Worm (Caenorhabditis elegans) whole organism, young adult: ENCODE results near the gene garr-1.

Experiments used
- B0336.3 ChIP-seq: fragments of 200-800 bp; sonication (Bioruptor generic); IDR thresholded peaks from 2 replicates; pipeline ENCODE4 v1.3.6; 2022; ENCODE audit warnings: missing genetic modification characterization, missing compliant biosample characterization
- C17E4.6 ChIP-seq: fragments of 200-800 bp; sonication (Bioruptor generic); IDR thresholded peaks from 2 replicates; pipeline ENCODE4 v1.3.6; 2022; ENCODE audit warnings: missing genetic modification reagents, missing genetic modification characterization, missing compliant biosample characterization
- F22D6.2 ChIP-seq: sonication (generic microtip); optimal IDR thresholded peaks from 2 replicates; lab custom pipeline; 2016; ENCODE audit warnings: mild to moderate bottlenecking, missing genetic modification characterization, missing compliant biosample characterization
- F55B11.4 ChIP-seq: sonication (generic microtip); optimal IDR thresholded peaks from 2 replicates; lab custom pipeline; 2016; ENCODE audit warnings: missing compliant biosample characterization, missing genetic modification characterization, borderline replicate concordance; ENCODE audit not compliant: insufficient read depth
- F57C9.4 ChIP-seq: sonication (generic microtip); optimal IDR thresholded peaks from 2 replicates; lab custom pipeline; 2017; ENCODE audit warnings: mild to moderate bottlenecking, missing genetic modification characterization, missing compliant biosample characterization
- T07F8.4 ChIP-seq: sonication (generic microtip); optimal IDR thresholded peaks from 2 replicates; lab custom pipeline; 2016; ENCODE audit warnings: mild to moderate bottlenecking, missing genetic modification characterization, moderate library complexity, missing compliant biosample characterization
- T26A5.8 ChIP-seq: sonication (generic microtip); optimal IDR thresholded peaks from 2 replicates; lab custom pipeline; 2016; ENCODE audit warnings: missing genetic modification characterization, missing compliant biosample characterization
- ama-1 ChIP-seq, 3 experiments: fragments of 150-350 bp in 1 of 3; sonication (generic microtip) in 2 of 3; optimal IDR thresholded peaks; 2 replicates each; lab custom pipeline; 2014 to 2018; ENCODE audit warnings: missing biosample characterization in 2 of 3, missing genetic modification characterization in 2 of 3, missing genetic modification reagents in 2 of 3
- aptf-2 ChIP-seq: fragments of 200-800 bp; sonication (Bioruptor generic); conservative IDR thresholded peaks from 2 replicates; pipeline ENCODE4 v1.3.6; 2022; ENCODE audit warnings: missing genetic modification reagents, missing genetic modification characterization, missing compliant biosample characterization
- aptf-3 ChIP-seq: fragments of 200-800 bp; sonication (Bioruptor generic); IDR thresholded peaks from 2 replicates; pipeline ENCODE4 v1.3.6; 2022; ENCODE audit warnings: missing genetic modification characterization, missing compliant biosample characterization
- ceh-40 ChIP-seq: fragments of 200-800 bp; sonication (Bioruptor generic); IDR thresholded peaks from 2 replicates; pipeline ENCODE4 v1.3.6; 2022; ENCODE audit warnings: missing genetic modification characterization, missing compliant biosample characterization
- ceh-91 ChIP-seq: fragments of 200-800 bp; sonication (Bioruptor generic); IDR thresholded peaks from 2 replicates; pipeline ENCODE4 v1.3.6; 2022; ENCODE audit warnings: missing genetic modification reagents, missing genetic modification characterization, missing compliant biosample characterization
- chd-7 ChIP-seq: sonication (generic microtip); optimal IDR thresholded peaks from 2 replicates; lab custom pipeline; 2016; ENCODE audit warnings: mild to moderate bottlenecking, missing genetic modification characterization, moderate library complexity, missing compliant biosample characterization
- efl-1 ChIP-seq: fragments of 150-350 bp; optimal IDR thresholded peaks from 2 replicates; lab custom pipeline; 2014; ENCODE audit warnings: missing biosample characterization, missing genetic modification reagents, missing genetic modification characterization
- egl-44 ChIP-seq: fragments of 200-800 bp; sonication (Bioruptor generic); IDR thresholded peaks from 2 replicates; pipeline ENCODE4 v1.3.6; 2022; ENCODE audit warnings: missing genetic modification reagents, missing genetic modification characterization, missing compliant biosample characterization
- him-1 ChIP-seq: sonication (generic microtip); optimal IDR thresholded peaks from 2 replicates; lab custom pipeline; 2016; ENCODE audit warnings: missing genotype, missing genetic modification reagents, missing genetic modification characterization, missing compliant biosample characterization
- hlh-12 ChIP-seq: sonication (generic microtip); optimal IDR thresholded peaks from 2 replicates; lab custom pipeline; 2016; ENCODE audit warnings: missing genetic modification characterization, missing compliant biosample characterization
- hmg-20 ChIP-seq: fragments of 200-800 bp; sonication (Bioruptor generic); IDR thresholded peaks from 2 replicates; pipeline ENCODE4 v1.3.6; 2022; ENCODE audit warnings: missing genetic modification reagents, missing genetic modification characterization, missing compliant biosample characterization
- hrde-1 ChIP-seq: sonication (generic microtip); optimal IDR thresholded peaks from 2 replicates; lab custom pipeline; 2016; ENCODE audit warnings: missing genetic modification characterization, mild to moderate bottlenecking, missing compliant biosample characterization, moderate library complexity, missing genotype, missing genetic modification reagents, borderline replicate concordance
- let-607 ChIP-seq, 2 experiments: fragments of 200-800 bp in 1 of 2; sonication (Bioruptor generic) in 1 of 2; sonication (generic microtip) in 1 of 2; optimal IDR thresholded peaks; 2 replicates each; lab custom pipeline; 2016 to 2018; ENCODE audit warnings: mild to moderate bottlenecking in 2 of 2, missing compliant biosample characterization in 2 of 2, missing genetic modification characterization in 2 of 2, moderate library complexity in 2 of 2, missing genotype in 1 of 2
- lin-26 ChIP-seq: fragments of 200-800 bp; sonication (Bioruptor generic); IDR thresholded peaks from 2 replicates; pipeline ENCODE4 v1.3.6; 2022; ENCODE audit warnings: missing genetic modification reagents, missing genetic modification characterization, missing compliant biosample characterization
- lin-40 ChIP-seq: sonication (generic microtip); optimal IDR thresholded peaks from 2 replicates; lab custom pipeline; 2016; ENCODE audit warnings: missing genetic modification characterization, mild to moderate bottlenecking, missing compliant biosample characterization, missing genotype, missing genetic modification reagents
- lir-1 ChIP-seq: fragments of 200-800 bp; sonication (Bioruptor generic); conservative IDR thresholded peaks from 2 replicates; pipeline ENCODE4 v1.3.6; 2022; ENCODE audit warnings: missing genetic modification reagents, missing genetic modification characterization, missing compliant biosample characterization
- madf-10 ChIP-seq: sonication (generic microtip); optimal IDR thresholded peaks from 2 replicates; lab custom pipeline; 2016; ENCODE audit warnings: mild to moderate bottlenecking, missing genetic modification characterization, missing compliant biosample characterization
- madf-6 ChIP-seq: fragments of 200-800 bp; sonication (Bioruptor generic); IDR thresholded peaks from 2 replicates; pipeline ENCODE4 v1.3.6; 2022; ENCODE audit warnings: missing genetic modification reagents, missing genetic modification characterization, missing compliant biosample characterization
- nhr-80 ChIP-seq: sonication (generic microtip); optimal IDR thresholded peaks from 2 replicates; lab custom pipeline; 2016; ENCODE audit warnings: missing genetic modification characterization, missing compliant biosample characterization
- pbrm-1 ChIP-seq: fragments of 200-800 bp; sonication (Bioruptor generic); IDR thresholded peaks from 2 replicates; pipeline ENCODE4 v1.3.6; 2022; ENCODE audit warnings: missing genetic modification reagents, missing genetic modification characterization, missing compliant biosample characterization
- rpc-1 ChIP-seq, 2 experiments: fragments of 150-350 bp in 1 of 2; sonication (generic microtip) in 1 of 2; optimal IDR thresholded peaks; 2 replicates each; lab custom pipeline; 2014 to 2018; ENCODE audit warnings: missing biosample characterization in 1 of 2, missing genetic modification characterization in 1 of 2, missing genetic modification reagents in 1 of 2, missing genotype in 1 of 2
- sdz-38 ChIP-seq: sonication (generic microtip); optimal IDR thresholded peaks from 2 replicates; lab custom pipeline; 2016; ENCODE audit warnings: missing genotype, missing genetic modification characterization, missing compliant biosample characterization
- snpc-1.1 ChIP-seq: sonication (generic microtip); optimal IDR thresholded peaks from 2 replicates; lab custom pipeline; 2017; ENCODE audit warnings: missing genetic modification characterization, mild to moderate bottlenecking, missing compliant biosample characterization, antibody characterized with exemption, moderate library complexity, missing genotype, missing genetic modification reagents; ENCODE audit not compliant: insufficient read depth
- somi-1 ChIP-seq: fragments of 200-800 bp; sonication (Bioruptor generic); optimal IDR thresholded peaks from 2 replicates; lab custom pipeline; 2018; ENCODE audit warnings: mild to moderate bottlenecking, missing genetic modification characterization, missing compliant biosample characterization
- tbp1 ChIP-seq: fragments of 200-800 bp; sonication (Bioruptor generic); optimal IDR thresholded peaks from 2 replicates; lab custom pipeline; 2018; ENCODE audit warnings: mild to moderate bottlenecking, missing genetic modification characterization, missing compliant biosample characterization
- tlf-1 ChIP-seq: fragments of 200-800 bp; sonication (Bioruptor generic); optimal IDR thresholded peaks from 2 replicates; lab custom pipeline; 2018; ENCODE audit warnings: mild to moderate bottlenecking, missing genetic modification characterization, missing compliant biosample characterization
- unc-130 ChIP-seq: sonication (generic microtip); optimal IDR thresholded peaks from 2 replicates; lab custom pipeline; 2016; ENCODE audit warnings: missing genetic modification reagents, missing genetic modification characterization, missing compliant biosample characterization
- ztf-3 ChIP-seq: fragments of 200-800 bp; sonication (Bioruptor generic); optimal IDR thresholded peaks from 2 replicates; lab custom pipeline; 2018; ENCODE audit warnings: mild to moderate bottlenecking, missing genetic modification characterization, missing compliant biosample characterization
- ztf-6 ChIP-seq: fragments of 200-800 bp; sonication (Bioruptor generic); IDR thresholded peaks from 2 replicates; pipeline ENCODE4 v1.3.6; 2022; ENCODE audit warnings: missing genetic modification reagents, missing genetic modification characterization, missing compliant biosample characterization

garr-1 gene

ce11 chrIV:443622-444021 lies 17.7 kb downstream of the garr-1 start, which contains the start of gene mrpl-55 (continued):
- TF ChIP-seq F22D6.2 (tag; lab: Kevin White, UChicago) = peak; percentile 20
- peak; percentile 50 for TF ChIP-seq tbp1 (GFP tag; lab: Kevin White, UChicago)
- no peak for TF ChIP-seq T26A5.8 (tag; lab: Kevin White, UChicago)
- TF ChIP-seq let-607 (tag; optimal IDR thresholded peaks at IDR 0.05; lab: Kevin White, UChicago) = peak in 1 of 2 experiments; percentile 72
- TF ChIP-seq unc-130 (GFP tag; lab: Kevin White, UChicago) = peak; percentile 18
- peak; percentile 41 for TF ChIP-seq him-1 (tag; lab: Kevin White, UChicago)
- TF ChIP-seq pbrm-1 (GFP tag; lab: Robert Waterston, UW) = peak; percentile 47; the same call in 1 of the 2 replicates
- TF ChIP-seq hrde-1 (tag; lab: Kevin White, UChicago) = no peak
- no peak for TF ChIP-seq egl-44
- peak; percentile 40; the same call in 1 of the 2 replicates for TF ChIP-seq B0336.3 (GFP tag; lab: Robert Waterston, UW)
- TF ChIP-seq ztf-3 (GFP tag; lab: Kevin White, UChicago) = no peak

ce11 chrIV:445377-445776 lies 19.4 kb downstream of the garr-1 start, which contains the start of gene dpm-1:
Gene dpm-1, plus strand, starts transcription at chrIV:445677.
- TF ChIP-seq ceh-40 (GFP tag; lab: Robert Waterston, UW) = no peak
- no peak for TF ChIP-seq T07F8.4 (tag; lab: Kevin White, UChicago)
- no peak for TF ChIP-seq ceh-91
- no peak for TF ChIP-seq tlf-1
- TF ChIP-seq nhr-80 = no peak
- TF ChIP-seq lin-40 = no peak
- TF ChIP-seq chd-7 (tag; lab: Kevin White, UChicago) = no peak
- TF ChIP-seq aptf-3 (GFP tag; lab: Robert Waterston, UW) = no peak
- TF ChIP-seq egl-44 = no peak
- TF ChIP-seq sdz-38 (tag; lab: Kevin White, UChicago) = no peak
- no peak for TF ChIP-seq F57C9.4
- TF ChIP-seq hlh-12 (tag; lab: Kevin White, UChicago) = no peak
- TF ChIP-seq hmg-20 (GFP tag; lab: Robert Waterston, UW) = no peak
- TF ChIP-seq madf-6 (GFP tag; lab: Robert Waterston, UW) = no peak
- no peak for TF ChIP-seq F55B11.4 (tag; lab: Kevin White, UChicago)
- TF ChIP-seq efl-1 (GFP tag; lab: Kevin White, UChicago) = no peak
- TF ChIP-seq, all 124 proteins: peak for 0

ce11 chrIV:454816-455215 lies 28.8 kb downstream of the garr-1 start, which contains the start of the genes Y66H1A.8 and M04G7.5:
Gene Y66H1A.8, minus strand, starts transcription at chrIV:454916.
Gene M04G7.5, plus strand, starts transcription at chrIV:455073.
- TF ChIP-seq lin-40 = no peak
- TF ChIP-seq, all 124 proteins: peak for 0

- no peak for TF ChIP-seq tlf-1
- no peak for TF ChIP-seq C17E4.6 (GFP tag; lab: Robert Waterston, UW)
- TF ChIP-seq madf-10 (tag; lab: Kevin White, UChicago) = no peak
- no peak for TF ChIP-seq aptf-2 (GFP tag; lab: Robert Waterston, UW)
- no peak for TF ChIP-seq lin-26
- TF ChIP-seq ama-1 (optimal IDR thresholded peaks at IDR 0.05; lab: Kevin White, UChicago) = no peak
- TF ChIP-seq ama-1 (GFP tag; optimal IDR thresholded peaks at IDR 0.05; lab: Kevin White, UChicago) = no peak
- no peak for TF ChIP-seq rpc-1 (optimal IDR thresholded peaks at IDR 0.05; lab: Kevin White, UChicago)
- no peak for TF ChIP-seq rpc-1 (tag; optimal IDR thresholded peaks at IDR 0.05; lab: Kevin White, UChicago)
- TF ChIP-seq snpc-1.1 (tag; lab: Kevin White, UChicago) = no peak
- no peak for TF ChIP-seq lir-1 (GFP tag; lab: Robert Waterston, UW)
- no peak for TF ChIP-seq somi-1 (GFP tag; lab: Kevin White, UChicago)
- no peak for TF ChIP-seq ztf-6 (GFP tag; lab: Robert Waterston, UW)
- no peak for TF ChIP-seq T26A5.8 (tag; lab: Kevin White, UChicago)
- TF ChIP-seq efl-1 (GFP tag; lab: Kevin White, UChicago) = no peak
Observed at ce11 chrIV:455484-455883, 29.5 kb downstream of the garr-1 start, which contains the start of gene M04G7.1. Gene M04G7.1, plus strand, starts transcription at chrIV:455784.
